1 fruit fly cellular context compared by ENCODE assay signal in the genomic region with DNA sequence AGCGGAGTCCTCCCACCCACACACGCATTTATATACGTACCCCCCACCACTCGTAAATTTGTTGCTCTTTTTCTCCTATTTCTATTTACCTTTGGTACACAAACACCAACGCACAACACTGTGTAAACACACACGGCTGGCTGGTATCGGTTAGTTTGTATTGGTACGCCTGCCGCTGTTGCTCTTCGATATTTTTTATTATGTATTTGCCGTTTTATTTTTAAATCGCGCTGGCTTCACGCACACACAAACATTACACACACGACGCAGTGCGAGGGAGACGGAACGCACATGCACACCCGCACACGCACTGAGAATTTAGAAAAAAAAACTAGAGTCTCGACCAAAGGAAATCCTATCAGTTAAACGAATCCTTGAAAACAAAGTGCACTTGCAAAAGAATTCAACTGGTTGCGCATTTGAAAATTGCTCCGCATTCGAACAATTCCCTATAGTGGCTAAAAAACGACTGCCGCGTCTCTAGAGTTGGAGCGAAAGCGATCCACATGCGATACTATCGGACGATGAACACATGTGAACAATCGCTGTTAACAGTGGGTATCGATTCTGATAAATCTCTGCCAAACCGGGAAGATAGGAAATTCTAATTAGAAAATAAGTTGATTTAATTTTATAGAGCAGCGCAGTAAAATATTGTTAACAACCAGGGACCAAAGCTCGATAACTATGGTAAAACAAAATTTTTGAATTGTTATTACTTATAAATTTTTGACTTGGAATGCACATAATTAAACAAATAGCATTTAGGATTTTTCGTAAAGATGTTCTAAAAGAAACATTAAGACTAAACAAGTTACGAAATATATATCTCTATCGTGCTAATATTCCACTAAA.
TF ChIP-seq lines count a peak whose summit lies in the region.

No protein-coding gene starts in this region.

TF ChIP-seq in whole organism, embryonic, 481 proteins besides CTCF, POLR2A, EP300 and RAD21 (continued from another document):
- TF ChIP-seq CG6175 (GFP tag; IDR thresholded peaks at IDR 0.05; lab: Robert Waterston, UW) (no peak), CG2202 (tag; optimal IDR thresholded peaks at IDR 0.05; lab: Kevin White, UChicago) (peak; percentile 86), sisA (GFP tag; IDR thresholded peaks at IDR 0.05; lab: Robert Waterston, UW) (no peak), CG2199 (GFP tag; IDR thresholded peaks at IDR 0.05; lab: Robert Waterston, UW) (0 out of 3 replicates have a peak, but pooled peaks have one; percentile 7), grau (tag; optimal IDR thresholded peaks at IDR 0.05; lab: Kevin White, UChicago) (peak; percentile 33), CG12299 (tag; optimal IDR thresholded peaks at IDR 0.05; lab: Kevin White, UChicago) (peak; percentile 86), hkb (optimal IDR thresholded peaks at IDR 0.05; lab: Kevin White, UChicago) (no peak), hkb (GFP tag; IDR thresholded peaks at IDR 0.05; lab: Robert Waterston, UW) (peak; percentile 83), CG17912 (GFP tag; optimal IDR thresholded peaks at IDR 0.05; lab: Kevin White, UChicago) (peak; percentile 94), CG14710 (tag; optimal IDR thresholded peaks at IDR 0.05; lab: Kevin White, UChicago) (peak; percentile 28), lmd (GFP tag; IDR thresholded peaks at IDR 0.05; lab: Robert Waterston, UW) (no peak), CG31224 (GFP tag; IDR thresholded peaks at IDR 0.05; lab: Robert Waterston, UW) (no peak), ssp (GFP tag; IDR thresholded peaks at IDR 0.05; lab: Robert Waterston, UW) (no peak; the same call in 1 of the 2 replicates), CG17612 (GFP tag; IDR thresholded peaks at IDR 0.05; lab: Robert Waterston, UW) (no peak), CG7987 (GFP tag; optimal IDR thresholded peaks at IDR 0.05; lab: Kevin White, UChicago) (peak; percentile 98), CG18476 (GFP tag; optimal IDR thresholded peaks at IDR 0.05; lab: Kevin White, UChicago) (no peak), CG2678 (tag; optimal IDR thresholded peaks at IDR 0.05; lab: Kevin White, UChicago) (peak; percentile 68), ro (GFP tag; IDR thresholded peaks at IDR 0.05; lab: Robert Waterston, UW) (no peak), crp (GFP tag; optimal IDR thresholded peaks at IDR 0.05; lab: Kevin White, UChicago) (peak in 1 of 2 experiments; percentile 46), Blimp-1 (GFP tag; optimal IDR thresholded peaks at IDR 0.05; lab: Kevin White, UChicago) (peak; percentile 54), E2f1 (GFP tag; IDR thresholded peaks at IDR 0.05; lab: Robert Waterston, UW) (0 out of 2 replicates have a peak, but pooled peaks have one; percentile 5), CG9797 (GFP tag; optimal IDR thresholded peaks at IDR 0.05; lab: Kevin White, UChicago) (peak; percentile 28), CG17802 (tag; optimal IDR thresholded peaks at IDR 0.05; lab: Kevin White, UChicago) (peak; percentile 47), pum (GFP tag; optimal IDR thresholded peaks at IDR 0.05; lab: Kevin White, UChicago) (no peak), Dad (GFP tag; optimal IDR thresholded peaks at IDR 0.05; lab: Kevin White, UChicago) (peak; percentile 32), psq (GFP tag; optimal IDR thresholded peaks at IDR 0.05; lab: Kevin White, UChicago) (no peak), lov (optimal IDR thresholded peaks at IDR 0.05; lab: Kevin White, UChicago) (no peak), lov (GFP tag; IDR thresholded peaks at IDR 0.05; lab: Robert Waterston, UW) (no peak), klu (GFP tag; IDR thresholded peaks at IDR 0.05; lab: Robert Waterston, UW) (no peak), CG31441 (GFP tag; IDR thresholded peaks at IDR 0.05; lab: Robert Waterston, UW) (no peak; the same call in 1 of the 2 replicates), Hsf (GFP tag; optimal IDR thresholded peaks at IDR 0.05; lab: Kevin White, UChicago) (no peak), CG11696 (GFP tag; IDR thresholded peaks at IDR 0.05; lab: Robert Waterston, UW) (peak; percentile 41; the same call in 1 of the 2 replicates), CG15601 (tag; optimal IDR thresholded peaks at IDR 0.05; lab: Kevin White, UChicago) (peak; percentile 89), Side (GFP tag; optimal IDR thresholded peaks at IDR 0.05; lab: Kevin White, UChicago) (peak; percentile 80), Six4 (GFP tag; optimal IDR thresholded peaks at IDR 0.05; lab: Kevin White, UChicago) (peak; percentile 65), luna (GFP tag; optimal IDR thresholded peaks at IDR 0.05; lab: Kevin White, UChicago) (no peak), Hmr (GFP tag; optimal IDR thresholded peaks at IDR 0.05; lab: Kevin White, UChicago) (peak; percentile 73), Camta (GFP tag; optimal IDR thresholded peaks at IDR 0.05; lab: Kevin White, UChicago) (peak; percentile 31), odd (GFP tag; optimal IDR thresholded peaks at IDR 0.05; lab: Kevin White, UChicago) (peak; percentile 87), Gsc (GFP tag; IDR thresholded peaks at IDR 0.05; lab: Robert Waterston, UW) (no peak), CG9932 (GFP tag; IDR thresholded peaks at IDR 0.05; lab: Robert Waterston, UW) (peak; percentile 55), CG2129 (GFP tag; IDR thresholded peaks at IDR 0.05; lab: Robert Waterston, UW; ENCODE audit: partially characterized antibody) (peak; percentile 80), her (GFP tag; optimal IDR thresholded peaks at IDR 0.05; lab: Kevin White, UChicago) (peak; percentile 32), ase (GFP tag; IDR thresholded peaks at IDR 0.05; lab: Robert Waterston, UW) (0 out of 3 replicates have a peak, but pooled peaks have one; percentile 11), ind (GFP tag; optimal IDR thresholded peaks at IDR 0.05; lab: Kevin White, UChicago) (no peak), tup (GFP tag; optimal IDR thresholded peaks at IDR 0.05; lab: Kevin White, UChicago) (peak; percentile 44), otp (GFP tag; IDR thresholded peaks at IDR 0.05; lab: Robert Waterston, UW) (peak; percentile 61; the same call in 2 of the 3 replicates), CG12155 (GFP tag; optimal IDR thresholded peaks at IDR 0.05; lab: Kevin White, UChicago) (no peak), YL-1 (GFP tag; optimal IDR thresholded peaks at IDR 0.05; lab: Kevin White, UChicago) (peak; percentile 92), CG4820 (GFP tag; optimal IDR thresholded peaks at IDR 0.05; lab: Kevin White, UChicago) (no peak), dmrt99B (tag; optimal IDR thresholded peaks at IDR 0.05; lab: Kevin White, UChicago) (peak; percentile 42), esg (GFP tag; conservative IDR thresholded peaks at IDR 0.05; lab: Robert Waterston, UW) (no peak), al (GFP tag; IDR thresholded peaks at IDR 0.05; lab: Robert Waterston, UW) (no peak), wor (GFP tag; IDR thresholded peaks at IDR 0.05; lab: Robert Waterston, UW) (no peak), ATbp (GFP tag; optimal IDR thresholded peaks at IDR 0.05; lab: Kevin White, UChicago) (peak; percentile 95), kni (GFP tag; optimal IDR thresholded peaks at IDR 0.05; lab: Kevin White, UChicago) (peak; percentile 98), Sin3A (optimal IDR thresholded peaks at IDR 0.05; lab: Kevin White, UChicago) (peak; percentile 49), kah (GFP tag; optimal IDR thresholded peaks at IDR 0.05; lab: Kevin White, UChicago) (peak; percentile 77), CG1647 (GFP tag; optimal IDR thresholded peaks at IDR 0.05; lab: Kevin White, UChicago) (peak; percentile 23), B-H2 (GFP tag; optimal IDR thresholded peaks at IDR 0.05; lab: Kevin White, UChicago) (peak; percentile 86), B-H1 (GFP tag; IDR thresholded peaks at IDR 0.05; lab: Robert Waterston, UW) (peak; percentile 24; the same call in 1 of the 3 replicates), salm (tag; optimal IDR thresholded peaks at IDR 0.05; lab: Kevin White, UChicago) (peak; percentile 69), CG10321 (GFP tag; IDR thresholded peaks at IDR 0.05; lab: Robert Waterston, UW) (no peak; the same call in 1 of the 2 replicates), CG10274 (GFP tag; optimal IDR thresholded peaks at IDR 0.05; lab: Kevin White, UChicago) (peak; percentile 61), CG13424 (tag; optimal IDR thresholded peaks at IDR 0.05; lab: Kevin White, UChicago) (peak; percentile 69), ERR (GFP tag; optimal IDR thresholded peaks at IDR 0.05; lab: Kevin White, UChicago) (peak; percentile 65), CG17568 (GFP tag; optimal IDR thresholded peaks at IDR 0.05; lab: Kevin White, UChicago) (peak; percentile 95), ap (GFP tag; IDR thresholded peaks at IDR 0.05; lab: Robert Waterston, UW) (peak; percentile 29; the same call in 1 of the 2 replicates), sima (GFP tag; optimal IDR thresholded peaks at IDR 0.05; lab: Kevin White, UChicago) (no peak), CG7271 (tag; optimal IDR thresholded peaks at IDR 0.05; lab: Kevin White, UChicago) (peak; percentile 69), repo (GFP tag; optimal IDR thresholded peaks at IDR 0.05; lab: Kevin White, UChicago) (peak; percentile 42), Vsx1 (GFP tag; optimal IDR thresholded peaks at IDR 0.05; lab: Kevin White, UChicago) (peak; percentile 54), CrebB (tag; optimal IDR thresholded peaks at IDR 0.05; lab: Kevin White, UChicago) (peak; percentile 91), CG15073 (GFP tag; optimal IDR thresholded peaks at IDR 0.05; lab: Kevin White, UChicago) (no peak), CG7357 (GFP tag; IDR thresholded peaks at IDR 0.05; lab: Robert Waterston, UW) (no peak), CG12942 (GFP tag; optimal IDR thresholded peaks at IDR 0.05; lab: Kevin White, UChicago) (peak; percentile 45), MESR4 (GFP tag; optimal IDR thresholded peaks at IDR 0.05; lab: Kevin White, UChicago) (peak; percentile 54), insv (GFP tag; optimal IDR thresholded peaks at IDR 0.05; lab: Kevin White, UChicago) (peak; percentile 72 to 96), HLH4C (GFP tag; IDR thresholded peaks at IDR 0.05; lab: Robert Waterston, UW; ENCODE audit: partially characterized antibody) (peak; percentile 91), CG4360 (GFP tag; IDR thresholded peaks at IDR 0.05; lab: Robert Waterston, UW) (no peak; the same call in 1 of the 2 replicates), Ets97D (GFP tag; optimal IDR thresholded peaks at IDR 0.05; lab: Kevin White, UChicago) (no peak), CG11085 (GFP tag; IDR thresholded peaks at IDR 0.05; lab: Robert Waterston, UW) (no peak; the same call in 1 of the 2 replicates), Nf-YB (GFP tag; optimal IDR thresholded peaks at IDR 0.05; lab: Kevin White, UChicago) (peak; percentile 65), tgo (GFP tag; IDR thresholded peaks at IDR 0.05; lab: Robert Waterston, UW) (no peak; the same call in 2 of the 3 replicates), CG11723 (GFP tag; optimal IDR thresholded peaks at IDR 0.05; lab: Kevin White, UChicago) (peak; percentile 84), CG4424 (GFP tag; optimal IDR thresholded peaks at IDR 0.05; lab: Kevin White, UChicago) (no peak), Hr3 (GFP tag; optimal IDR thresholded peaks at IDR 0.05; lab: Kevin White, UChicago) (no peak), cg (GFP tag; optimal IDR thresholded peaks at IDR 0.05; lab: Kevin White, UChicago) (peak; percentile 94)
